Fruit fly (Drosophila melanogaster): ENCODE measurements around the gene CG18477.
A peak's percentile ranks its signal among the peaks of the same experiment; 100 is the strongest.
"Not testable (repeated sequence)": the region's sequence is repeated elsewhere in the genome, so short reads cannot be mapped to it uniquely, and the experiment has no call there.

The CG18477 gene

dm6 chr2L:15616697-15617096, 44.1 kb upstream of the CG18477 start, which contains the start of gene CG11865:
CG11865 (plus strand) TSS chr2L:15616997.
- no peak for TF ChIP-seq CG14655 (GFP tag; optimal IDR thresholded peaks at IDR 0.05)
- TF ChIP-seq CG12605 (GFP tag; IDR thresholded peaks at IDR 0.05): no peak
- no peak for TF ChIP-seq CG8301 (tag; optimal IDR thresholded peaks at IDR 0.05)

- TF ChIP-seq CG12605 (GFP tag; IDR thresholded peaks at IDR 0.05): no peak
- TF ChIP-seq fd96Ca (GFP tag; IDR thresholded peaks at IDR 0.05): no peak
- no peak for TF ChIP-seq CG15710 (tag; optimal IDR thresholded peaks at IDR 0.05)
- no peak for TF ChIP-seq CG8301 (tag; optimal IDR thresholded peaks at IDR 0.05)
- no peak for TF ChIP-seq CG10348 (GFP tag; IDR thresholded peaks at IDR 0.05)
- no peak for TF ChIP-seq CG14655 (GFP tag; optimal IDR thresholded peaks at IDR 0.05)
- TF ChIP-seq CG9948 (tag; optimal IDR thresholded peaks at IDR 0.05): no peak
- no peak for TF ChIP-seq CG34367 (tag; optimal IDR thresholded peaks at IDR 0.05)
- no peak for TF ChIP-seq CG4496 (GFP tag; IDR thresholded peaks at IDR 0.05)
- no peak for TF ChIP-seq CG32121 (GFP tag; IDR thresholded peaks at IDR 0.05)
- TF ChIP-seq Snoo (tag; optimal IDR thresholded peaks at IDR 0.05): no peak
- TF ChIP-seq D1 (tag; optimal IDR thresholded peaks at IDR 0.05): no peak
- TF ChIP-seq EcR (GFP tag; optimal IDR thresholded peaks at IDR 0.05): no peak
- TF ChIP-seq Pif1B (GFP tag; optimal IDR thresholded peaks at IDR 0.05): no peak
- no peak for TF ChIP-seq CG8159 (tag; optimal IDR thresholded peaks at IDR 0.05)
- no peak for TF ChIP-seq Pif1A (GFP tag; optimal IDR thresholded peaks at IDR 0.05)
Observed at dm6 chr2L:15623458-15623857, 37.4 kb upstream of the CG18477 start, which contains the start of gene Or35a. Or35a (minus strand) TSS chr2L:15623558.

- TF ChIP-seq CG13204 (GFP tag; optimal IDR thresholded peaks at IDR 0.05): no peak
Observed at dm6 chr2L:15628378-15628777, 32.5 kb upstream of the CG18477 start, which contains the start of gene CG7631. CG7631 (plus strand) TSS chr2L:15628678.

- TF ChIP-seq CG15710 (tag; optimal IDR thresholded peaks at IDR 0.05) (no peak), Pif1A (GFP tag; optimal IDR thresholded peaks at IDR 0.05) (no peak), EcR (GFP tag; optimal IDR thresholded peaks at IDR 0.05) (no peak), rn (GFP tag; IDR thresholded peaks at IDR 0.05) (no peak), Snoo (tag; optimal IDR thresholded peaks at IDR 0.05) (no peak), CG8301 (tag; optimal IDR thresholded peaks at IDR 0.05) (no peak), Pif1B (GFP tag; optimal IDR thresholded peaks at IDR 0.05) (no peak)
Observed at dm6 chr2L:15629596-15630168, 31.2 kb upstream of the CG18477 start, which contains the start of gene CG18480. CG18480 (plus strand) TSS chr2L:15630002.

dm6 chr2L:15641668-15642067, 19.2 kb upstream of the CG18477 start:
- no peak for TF ChIP-seq CG32121 (GFP tag; IDR thresholded peaks at IDR 0.05)
- TF ChIP-seq D1 (tag; optimal IDR thresholded peaks at IDR 0.05): no peak
- no peak for TF ChIP-seq CG8159 (tag; optimal IDR thresholded peaks at IDR 0.05)
- no peak for TF ChIP-seq CG13204 (GFP tag; optimal IDR thresholded peaks at IDR 0.05)
- no peak for TF ChIP-seq Pif1B (GFP tag; optimal IDR thresholded peaks at IDR 0.05)
- TF ChIP-seq CG15710 (tag; optimal IDR thresholded peaks at IDR 0.05): no peak
- no peak for TF ChIP-seq EcR (GFP tag; optimal IDR thresholded peaks at IDR 0.05)
- no peak for TF ChIP-seq CG10348 (GFP tag; IDR thresholded peaks at IDR 0.05)
- TF ChIP-seq CG14655 (GFP tag; optimal IDR thresholded peaks at IDR 0.05): no peak
- no peak for TF ChIP-seq CG4496 (GFP tag; IDR thresholded peaks at IDR 0.05)
- no peak for TF ChIP-seq Ets98B (GFP tag; IDR thresholded peaks at IDR 0.05)
- TF ChIP-seq CG9948 (tag; optimal IDR thresholded peaks at IDR 0.05): no peak
- no peak for TF ChIP-seq CG8301 (tag; optimal IDR thresholded peaks at IDR 0.05)
- no peak for TF ChIP-seq CG34367 (tag; optimal IDR thresholded peaks at IDR 0.05)
- no peak for TF ChIP-seq rn (GFP tag; IDR thresholded peaks at IDR 0.05)
- no peak for TF ChIP-seq CG17806 (tag; optimal IDR thresholded peaks at IDR 0.05)
- no peak for TF ChIP-seq fd96Ca (GFP tag; IDR thresholded peaks at IDR 0.05)

- TF ChIP-seq CG4496 (GFP tag; IDR thresholded peaks at IDR 0.05): no peak
- TF ChIP-seq CG8159 (tag; optimal IDR thresholded peaks at IDR 0.05): no peak
- TF ChIP-seq EcR (GFP tag; optimal IDR thresholded peaks at IDR 0.05): no peak
- TF ChIP-seq CG34367 (tag; optimal IDR thresholded peaks at IDR 0.05): no peak
- TF ChIP-seq D1 (tag; optimal IDR thresholded peaks at IDR 0.05): peak; percentile 75
- TF ChIP-seq Pif1A (GFP tag; optimal IDR thresholded peaks at IDR 0.05): no peak
- TF ChIP-seq rn (GFP tag; IDR thresholded peaks at IDR 0.05): no peak
- no peak for TF ChIP-seq CG9948 (tag; optimal IDR thresholded peaks at IDR 0.05)
Observed at dm6 chr2L:15643791-15644190, 17.1 kb upstream of the CG18477 start.

dm6 chr2L:15659374-15659773, 1.5 kb upstream of the CG18477 start, which contains the start of gene CG44141:
CG44141 (minus strand) TSS chr2L:15659474.
- not testable (repeated sequence) for TF ChIP-seq fd96Ca (GFP tag; IDR thresholded peaks at IDR 0.05); Pif1B (GFP tag; optimal IDR thresholded peaks at IDR 0.05); CG8301 (tag; optimal IDR thresholded peaks at IDR 0.05)

dm6 chr2L:15669874-15670273, 9.0 kb downstream of the CG18477 start, which contains the start of gene CG18478:
CG18478 (plus strand) TSS chr2L:15670174.
- not testable (repeated sequence) for TF ChIP-seq CG8159 (tag; optimal IDR thresholded peaks at IDR 0.05); CG10348 (GFP tag; IDR thresholded peaks at IDR 0.05); CG34367 (tag; optimal IDR thresholded peaks at IDR 0.05)
